Fruit fly (Drosophila melanogaster): ENCODE measurements around the gene CG31248.

dm6 chr3R:7134715-7135505, 5.8 kb downstream of the CG31248 start:
- TF ChIP-seq Hr39 (GFP tag; optimal IDR thresholded peaks at IDR 0.05) (no peak), Sox102F (GFP tag; optimal IDR thresholded peaks at IDR 0.05) (no peak)

Data from whole organism, prepupa.